Worm (Caenorhabditis elegans) whole organism, late embryonic: ENCODE measurements around the gene C10B5.1.

ENCODE experiments used
- F13H6.1 ChIP-seq: sonication (generic microtip); optimal IDR thresholded peaks from 2 replicates; lab custom pipeline; 2016; ENCODE audit warnings: missing genetic modification characterization, missing compliant biosample characterization
- K09A11.1 ChIP-seq: sonication (generic microtip); optimal IDR thresholded peaks from 2 replicates; lab custom pipeline; 2017; ENCODE audit warnings: antibody characterized with exemption, mild to moderate bottlenecking, missing genetic modification characterization, missing compliant biosample characterization; ENCODE audit not compliant: insufficient read depth
- Y22D7AL.16 ChIP-seq: sonication (generic microtip); optimal IDR thresholded peaks from 2 replicates; lab custom pipeline; 2016; ENCODE audit warnings: missing genetic modification characterization, missing compliant biosample characterization
- ceh-9 ChIP-seq: sonication (generic microtip); optimal IDR thresholded peaks from 2 replicates; lab custom pipeline; 2016; ENCODE audit warnings: mild to moderate bottlenecking, missing genetic modification characterization, inconsistent platforms, missing compliant biosample characterization
- hlh-30 ChIP-seq: sonication (generic microtip); optimal IDR thresholded peaks from 2 replicates; lab custom pipeline; 2017; ENCODE audit warnings: antibody characterized with exemption, missing genetic modification characterization, missing compliant biosample characterization; ENCODE audit not compliant: insufficient read depth
- nhr-11 ChIP-seq: fragments of 150-350 bp; optimal IDR thresholded peaks from 2 replicates; lab custom pipeline; 2014; ENCODE audit warnings: missing biosample characterization, missing genetic modification characterization
- sox-4 ChIP-seq: sonication (generic microtip); optimal IDR thresholded peaks from 2 replicates; lab custom pipeline; 2017; ENCODE audit warnings: mild to moderate bottlenecking, missing genetic modification characterization, inconsistent platforms, missing compliant biosample characterization
- ztf-16 ChIP-seq: sonication (generic microtip); optimal IDR thresholded peaks from 2 replicates; lab custom pipeline; 2017; ENCODE audit warnings: missing genetic modification characterization, missing compliant biosample characterization

DNA sequence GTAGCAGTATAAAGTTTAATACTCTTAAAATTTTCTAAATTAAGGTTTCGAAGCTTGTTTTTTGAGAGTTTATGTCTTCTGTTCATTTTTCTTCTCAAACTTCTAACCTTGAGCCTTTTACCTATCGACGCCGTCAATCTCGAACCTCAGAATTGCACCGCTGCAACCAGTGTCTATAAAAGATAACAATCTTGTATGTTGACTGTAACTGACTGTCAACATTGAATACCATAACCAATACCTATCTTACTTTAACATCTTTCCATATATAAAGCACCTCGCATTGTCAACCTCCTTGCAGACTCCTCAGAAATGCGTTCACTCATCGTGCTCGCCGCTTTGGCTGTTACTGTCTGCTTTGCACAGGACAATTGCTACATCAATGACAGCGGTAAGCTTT lies 37.7 kb downstream of the C10B5.1 start, which contains the start of gene grd-5:
- TF ChIP-seq hlh-30 (tag; lab: Kevin White, UChicago) (no peak), K09A11.1 (tag; lab: Kevin White, UChicago) (no peak), ztf-16 (tag; lab: Kevin White, UChicago) (no peak), ceh-9 (no peak), Y22D7AL.16 (tag; lab: Kevin White, UChicago) (no peak), F13H6.1 (tag; lab: Kevin White, UChicago) (no peak), sox-4 (tag; lab: Kevin White, UChicago) (no peak), nhr-11 (no peak)
